Worm (Caenorhabditis elegans) whole organism, L4/young adult: ENCODE results near the gene M03C11.6.

Source experiments
- W03F9.2 ChIP-seq: fragments of 150-350 bp; optimal IDR thresholded peaks from 2 replicates; lab custom pipeline; 2014; ENCODE audit warnings: missing biosample characterization, missing genetic modification characterization
- him-1 ChIP-seq: sonication (generic microtip); optimal IDR thresholded peaks from 2 replicates; lab custom pipeline; 2016; ENCODE audit warnings: missing genotype, missing genetic modification reagents, missing genetic modification characterization, missing compliant biosample characterization

DNA sequence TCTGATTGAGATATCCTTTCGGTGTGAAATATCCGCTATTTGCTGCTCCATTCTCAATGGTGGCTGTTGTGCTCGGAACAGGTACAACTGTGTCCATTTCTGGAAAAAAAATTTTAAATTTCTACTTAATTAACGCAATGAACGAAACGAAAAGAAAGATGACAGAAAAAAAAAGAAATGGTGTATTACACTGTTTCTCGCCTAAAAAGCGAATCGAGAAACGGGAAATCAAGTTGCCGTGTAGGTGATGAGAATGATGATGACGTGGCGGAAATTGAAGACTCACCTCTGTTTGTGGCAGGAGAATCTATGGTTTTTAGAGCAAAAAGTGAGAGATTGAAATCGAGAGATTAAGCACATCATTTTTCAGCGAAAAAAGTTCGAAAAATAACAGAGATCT is 37.3 kb downstream of the M03C11.6 start, which contains the start of gene C38H2.3:
- no peak for TF ChIP-seq him-1
- no peak for TF ChIP-seq W03F9.2 (tag; lab: Kevin White, UChicago)
